Fruit fly (Drosophila melanogaster) S2 (cell line): Measurements from ENCODE around the gene Ugt301D1.

ENCODE experiments used
- CG8478 ChIP-seq: fragments of >200 bp; optimal IDR thresholded peaks from 2 replicates; lab custom pipeline; 2018
- CTCF ChIP-seq, 2 experiments: fragments of >200 bp; optimal IDR thresholded peaks; 2 replicates each; lab custom pipeline; 2018

The Ugt301D1 gene

dm6 chr2L:18561018-18561417 lies 51.7 kb downstream of the Ugt301D1 start:
- no peak for TF ChIP-seq CTCF (optimal IDR thresholded peaks at IDR 0.05; lab: Kevin White, UChicago)
- TF ChIP-seq CG8478: no peak

- no peak for TF ChIP-seq CG8478
Observed at dm6 chr2L:18561522-18562119, 52.3 kb downstream of the Ugt301D1 start.

- TF ChIP-seq CG8478: no peak
- TF ChIP-seq CTCF (optimal IDR thresholded peaks at IDR 0.05; lab: Kevin White, UChicago): no peak
Observed at dm6 chr2L:18562573-18562972, 53.2 kb downstream of the Ugt301D1 start.
